Fruit fly (Drosophila melanogaster): ENCODE data around the gene mthl15.

The mthl15 gene

dm6 chr2L:10200847-10201246 lies 37.3 kb downstream of the mthl15 start, which contains the start of the genes Ripalpha and RpL7 (continued):
- TF ChIP-seq CG1602 (GFP tag; optimal IDR thresholded peaks at IDR 0.05) (peak; percentile 92), CG12155 (GFP tag; optimal IDR thresholded peaks at IDR 0.05) (peak; percentile 96), fu2 (GFP tag; optimal IDR thresholded peaks at IDR 0.05) (peak; percentile 98), Sin3A (optimal IDR thresholded peaks at IDR 0.05) (peak; percentile 69), ase (GFP tag; IDR thresholded peaks at IDR 0.05) (peak; percentile 94), Ravus (GFP tag; IDR thresholded peaks at IDR 0.05) (peak; percentile 82), CG31388 (GFP tag; optimal IDR thresholded peaks at IDR 0.05) (peak; percentile 81), Jarid2 (GFP tag; optimal IDR thresholded peaks at IDR 0.05) (peak; percentile 93), CG34224 (GFP tag; IDR thresholded peaks at IDR 0.05; ENCODE audit: partially characterized antibody) (peak; percentile 84), CG17361 (GFP tag; IDR thresholded peaks at IDR 0.05) (peak; percentile 94), Sox102F (GFP tag; optimal IDR thresholded peaks at IDR 0.05) (peak; percentile 87), zfh1 (GFP tag; IDR thresholded peaks at IDR 0.05) (peak; percentile 99), stc (GFP tag; IDR thresholded peaks at IDR 0.05) (peak; percentile 90), trh (GFP tag; optimal IDR thresholded peaks at IDR 0.05) (peak; percentile 98), Vsx1 (GFP tag; optimal IDR thresholded peaks at IDR 0.05) (peak; percentile 98), CG9876 (GFP tag; optimal IDR thresholded peaks at IDR 0.05) (peak; percentile 99), luna (GFP tag; optimal IDR thresholded peaks at IDR 0.05) (peak; percentile 95), CG12391 (tag; optimal IDR thresholded peaks at IDR 0.05) (peak; percentile 97), B-H1 (GFP tag; IDR thresholded peaks at IDR 0.05) (peak; percentile 89), Fer1 (GFP tag; optimal IDR thresholded peaks at IDR 0.05) (peak; percentile 99), CG11504 (tag; optimal IDR thresholded peaks at IDR 0.05) (no peak), chinmo (GFP tag; IDR thresholded peaks at IDR 0.05; ENCODE audit: partially characterized antibody) (peak; percentile 91), CG18764 (GFP tag; optimal IDR thresholded peaks at IDR 0.05) (peak; percentile 98), so (GFP tag; IDR thresholded peaks at IDR 0.05) (peak; percentile 97), NFAT (GFP tag; IDR thresholded peaks at IDR 0.05) (peak; percentile 99), ken (GFP tag; IDR thresholded peaks at IDR 0.05) (peak; percentile 98), dimm (GFP tag; IDR thresholded peaks at IDR 0.05) (peak; percentile 94), ham (GFP tag; IDR thresholded peaks at IDR 0.05) (peak; percentile 96), Pdp1 (GFP tag; optimal IDR thresholded peaks at IDR 0.05) (peak; percentile 96 to 97), CG7786 (GFP tag; optimal IDR thresholded peaks at IDR 0.05) (peak; percentile 98), org-1 (GFP tag; optimal IDR thresholded peaks at IDR 0.05) (peak; percentile 97), CG11456 (GFP tag; IDR thresholded peaks at IDR 0.05) (peak; percentile 99), Awh (GFP tag; IDR thresholded peaks at IDR 0.05) (peak; percentile 97), cas (GFP tag; IDR thresholded peaks at IDR 0.05) (peak; percentile 93), CG14441 (GFP tag; IDR thresholded peaks at IDR 0.05) (peak; percentile 93), CoRest (tag; optimal IDR thresholded peaks at IDR 0.05) (peak; percentile 92), Dip3 (GFP tag; optimal IDR thresholded peaks at IDR 0.05) (peak; percentile 97), HLH3B (GFP tag; IDR thresholded peaks at IDR 0.05) (peak; percentile 95), nau (GFP tag; optimal IDR thresholded peaks at IDR 0.05) (peak; percentile 99), cato (GFP tag; optimal IDR thresholded peaks at IDR 0.05; ENCODE audit: borderline replicate concordance) (peak; percentile 95), gfzf (GFP tag; optimal IDR thresholded peaks at IDR 0.05) (peak; percentile 77), Nf-YB (GFP tag; optimal IDR thresholded peaks at IDR 0.05) (peak; percentile 84), kni (GFP tag; optimal IDR thresholded peaks at IDR 0.05) (peak; percentile 99), lov (optimal IDR thresholded peaks at IDR 0.05) (no peak), lov (GFP tag; IDR thresholded peaks at IDR 0.05) (peak; percentile 99), sens-2 (GFP tag; IDR thresholded peaks at IDR 0.05) (peak; percentile 96), CG2202 (tag; optimal IDR thresholded peaks at IDR 0.05) (peak; percentile 95), CG14965 (GFP tag; optimal IDR thresholded peaks at IDR 0.05; ENCODE audit: borderline replicate concordance) (peak; percentile 92), CG14710 (tag; optimal IDR thresholded peaks at IDR 0.05) (peak; percentile 97), unpg (GFP tag; optimal IDR thresholded peaks at IDR 0.05) (peak; percentile 95), Hey (tag; optimal IDR thresholded peaks at IDR 0.05) (peak; percentile 98), Camta (GFP tag; optimal IDR thresholded peaks at IDR 0.05) (peak; percentile 96)

Data from whole organism, embryonic.